Fruit fly (Drosophila melanogaster) whole organism, adult: ENCODE data around the gene Edc3.
A peak's percentile ranks its signal among the peaks of the same experiment; 100 is the strongest.

Source experiments
- CG1620 ChIP-seq: fragments of 200-800 bp; sonication (Bioruptor generic); optimal IDR thresholded peaks from 2 replicates; lab custom pipeline; 2016; ENCODE audit warnings: missing biosample characterization, missing genetic modification characterization
- CG7101 ChIP-seq: fragments of 200-800 bp; sonication (Bioruptor generic); optimal IDR thresholded peaks from 2 replicates; lab custom pipeline; 2018; ENCODE audit warnings: missing biosample characterization, mild to moderate bottlenecking, missing genetic modification characterization, moderate library complexity
- Clk ChIP-seq: fragments of 200-800 bp; sonication (Bioruptor generic); optimal IDR thresholded peaks from 2 replicates; lab custom pipeline; 2017; ENCODE audit warnings: missing biosample characterization, missing genetic modification characterization
- Hr96 ChIP-seq: fragments of 200-800 bp; sonication (Bioruptor generic); optimal IDR thresholded peaks from 2 replicates; lab custom pipeline; 2016; ENCODE audit warnings: missing biosample characterization, missing genetic modification characterization
- cnc ChIP-seq, 2 experiments: fragments of >200 bp; optimal IDR thresholded peaks; 2 replicates each; lab custom pipeline; 2017

- TF ChIP-seq Hr96 (GFP tag; lab: Kevin White, UChicago) (no peak), Clk (GFP tag; lab: Kevin White, UChicago) (no peak), CG1620 (GFP tag; lab: Kevin White, UChicago) (no peak), CG7101 (tag; lab: Kevin White, UChicago) (peak; percentile 36), cnc (optimal IDR thresholded peaks at IDR 0.05; lab: Kevin White, UChicago) (no peak)
Observed at dm6 chr3L:17529511-17530194, at the start of gene Edc3, which contains the start of gene Nedd4.
